Fruit fly (Drosophila melanogaster): ENCODE results near the gene Pdp.

Pdp gene

DNA sequence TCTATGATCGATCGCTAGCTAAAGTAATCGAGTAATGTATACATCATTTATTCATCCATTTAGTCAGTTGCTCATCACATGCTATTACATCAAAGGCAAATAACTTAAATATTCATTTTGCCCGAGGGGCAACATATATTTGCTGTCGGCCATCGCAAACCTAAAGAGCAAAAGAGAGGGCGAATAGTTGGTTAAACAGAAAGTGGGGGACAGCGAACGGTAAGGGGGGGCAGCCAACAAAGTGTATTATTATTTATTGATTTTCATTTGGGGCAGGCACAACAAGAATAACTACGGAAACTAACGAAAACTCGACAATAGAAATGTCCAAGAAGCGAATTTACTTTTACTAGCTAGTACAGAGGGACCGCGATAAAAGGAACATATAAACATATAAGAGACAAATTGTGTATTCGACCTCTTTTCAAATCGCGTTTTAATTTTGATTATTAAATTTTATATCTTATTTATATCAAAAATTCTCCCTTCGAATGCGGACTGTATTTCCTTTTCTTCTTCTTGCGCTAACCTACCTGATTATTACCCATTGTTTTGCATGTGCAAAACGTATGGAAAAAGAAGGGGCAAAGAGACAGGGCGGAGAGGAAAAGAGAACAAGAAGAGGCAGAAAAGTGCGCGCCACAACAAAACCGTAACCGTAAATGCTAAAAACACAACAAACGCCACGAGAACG lies 43.1 kb downstream of the Pdp start (continued):
- TF ChIP-seq CG18764 (GFP tag; optimal IDR thresholded peaks at IDR 0.05), result no peak
- no peak for TF ChIP-seq nerfin-1 (tag; optimal IDR thresholded peaks at IDR 0.05)
- TF ChIP-seq ap (GFP tag; IDR thresholded peaks at IDR 0.05), result peak; percentile 21; the same call in 1 of the 2 replicates
- TF ChIP-seq pho (GFP tag; optimal IDR thresholded peaks at IDR 0.05), result no peak
- peak; percentile 57 for TF ChIP-seq Ptx1 (GFP tag; IDR thresholded peaks at IDR 0.05)
- peak; percentile 55; the same call in 1 of the 2 replicates for TF ChIP-seq ranshi (GFP tag; IDR thresholded peaks at IDR 0.05)
- no peak for TF ChIP-seq bowl (GFP tag; IDR thresholded peaks at IDR 0.05)
- TF ChIP-seq MTF-1 (GFP tag; optimal IDR thresholded peaks at IDR 0.05; ENCODE audit: borderline replicate concordance), result peak; percentile 13
- peak; percentile 46 for TF ChIP-seq Dek (tag; optimal IDR thresholded peaks at IDR 0.05)
- 0 out of 3 replicates have a peak, but pooled peaks have one; percentile 49 for TF ChIP-seq ase (GFP tag; IDR thresholded peaks at IDR 0.05)
- no peak for TF ChIP-seq nau (GFP tag; optimal IDR thresholded peaks at IDR 0.05)
- peak; percentile 7 for TF ChIP-seq dmrt99B (tag; optimal IDR thresholded peaks at IDR 0.05)
- TF ChIP-seq CG2889 (GFP tag; IDR thresholded peaks at IDR 0.05), result 0 out of 3 replicates have a peak, but pooled peaks have one; percentile 28
- no peak for TF ChIP-seq lov (optimal IDR thresholded peaks at IDR 0.05)
- TF ChIP-seq lov (GFP tag; IDR thresholded peaks at IDR 0.05), result no peak
- TF ChIP-seq CG5953 (GFP tag; IDR thresholded peaks at IDR 0.05), result no peak
- peak; percentile 13 for TF ChIP-seq fd96Cb (tag; optimal IDR thresholded peaks at IDR 0.05)
- TF ChIP-seq CG8089 (GFP tag; optimal IDR thresholded peaks at IDR 0.05), result no peak
- TF ChIP-seq Taf1 (GFP tag; IDR thresholded peaks at IDR 0.05), result peak; percentile 66
- peak; percentile 46 for TF ChIP-seq B-H1 (GFP tag; IDR thresholded peaks at IDR 0.05)
- no peak for TF ChIP-seq sima (GFP tag; optimal IDR thresholded peaks at IDR 0.05)
- TF ChIP-seq twi (tag; optimal IDR thresholded peaks at IDR 0.05), result no peak
- TF ChIP-seq Xrp1 (GFP tag; IDR thresholded peaks at IDR 0.05), result peak; percentile 57; the same call in 1 of the 2 replicates
- peak in 1 of 2 experiments; percentile 26 for TF ChIP-seq Trl (optimal IDR thresholded peaks at IDR 0.05)
- TF ChIP-seq Trl (GFP tag; optimal IDR thresholded peaks at IDR 0.05), result no peak
- TF ChIP-seq gem (tag; optimal IDR thresholded peaks at IDR 0.05), result peak; percentile 41
- TF ChIP-seq Abd-B (GFP tag; optimal IDR thresholded peaks at IDR 0.05), result no peak
- TF ChIP-seq crol (GFP tag; IDR thresholded peaks at IDR 0.05), result peak; percentile 65
- TF ChIP-seq CG8924 (tag; optimal IDR thresholded peaks at IDR 0.05), result no peak
- peak; percentile 68; the same call in 2 of the 4 replicates for TF ChIP-seq chinmo (GFP tag; IDR thresholded peaks at IDR 0.05; ENCODE audit: partially characterized antibody)
- TF ChIP-seq CG32772 (GFP tag; IDR thresholded peaks at IDR 0.05), result 0 out of 2 replicates have a peak, but pooled peaks have one; percentile 15
- peak; percentile 60 for TF ChIP-seq dysf (GFP tag; IDR thresholded peaks at IDR 0.05)
- TF ChIP-seq CG17328 (GFP tag; IDR thresholded peaks at IDR 0.05), result 0 out of 2 replicates have a peak, but pooled peaks have one; percentile 16
- no peak for TF ChIP-seq fru (optimal IDR thresholded peaks at IDR 0.05)
- peak; percentile 61 for TF ChIP-seq Ada2b (GFP tag; IDR thresholded peaks at IDR 0.05)
- no peak for TF ChIP-seq CG7745 (tag; optimal IDR thresholded peaks at IDR 0.05)
- no peak for TF ChIP-seq NC2α (GFP tag; optimal IDR thresholded peaks at IDR 0.05)
- peak; percentile 71 for TF ChIP-seq CG14014 (GFP tag; IDR thresholded peaks at IDR 0.05)
- TF ChIP-seq slbo (GFP tag; IDR thresholded peaks at IDR 0.05), result peak; percentile 81
- TF ChIP-seq CG7372 (GFP tag; IDR thresholded peaks at IDR 0.05), result peak; percentile 40
- TF ChIP-seq CG2120 (GFP tag; optimal IDR thresholded peaks at IDR 0.05), result no peak
- TF ChIP-seq ken (GFP tag; IDR thresholded peaks at IDR 0.05), result 0 out of 3 replicates have a peak, but pooled peaks have one; percentile 32
- TF ChIP-seq CG12219 (GFP tag; optimal IDR thresholded peaks at IDR 0.05), result no peak
- peak; percentile 41; the same call in 1 of the 3 replicates for TF ChIP-seq CG7357 (GFP tag; IDR thresholded peaks at IDR 0.05)
- no peak for TF ChIP-seq CG15479 (GFP tag; optimal IDR thresholded peaks at IDR 0.05)
- TF ChIP-seq Gug (GFP tag; IDR thresholded peaks at IDR 0.05), result peak; percentile 45; the same call in 2 of the 4 replicates
- no peak for TF ChIP-seq lilli (GFP tag; optimal IDR thresholded peaks at IDR 0.05)
- TF ChIP-seq zen2 (GFP tag; IDR thresholded peaks at IDR 0.05; ENCODE audit: partially characterized antibody), result no peak
- TF ChIP-seq Drgx (GFP tag; IDR thresholded peaks at IDR 0.05), result peak; percentile 64
- no peak for TF ChIP-seq Usf (GFP tag; optimal IDR thresholded peaks at IDR 0.05)
- TF ChIP-seq Ets65A (GFP tag), result peak; percentile 89
